Worm (Caenorhabditis elegans) whole organism, young adult: Measurements from ENCODE around the gene cat-1.

Experiments used
- B0019.2 ChIP-seq: fragments of 200-800 bp; sonication (Bioruptor generic); conservative IDR thresholded peaks from 2 replicates; pipeline ENCODE4 v1.3.6; 2022; ENCODE audit warnings: missing genetic modification reagents, missing genetic modification characterization, missing compliant biosample characterization
- B0336.3 ChIP-seq: fragments of 200-800 bp; sonication (Bioruptor generic); IDR thresholded peaks from 2 replicates; pipeline ENCODE4 v1.3.6; 2022; ENCODE audit warnings: missing genetic modification characterization, missing compliant biosample characterization
- C06A6.2 ChIP-seq: fragments of 200-800 bp; sonication (Bioruptor generic); conservative IDR thresholded peaks from 2 replicates; pipeline ENCODE4 v1.3.6; 2022; ENCODE audit warnings: missing genetic modification characterization, missing compliant biosample characterization
- C17E4.6 ChIP-seq: fragments of 200-800 bp; sonication (Bioruptor generic); IDR thresholded peaks from 2 replicates; pipeline ENCODE4 v1.3.6; 2022; ENCODE audit warnings: missing genetic modification reagents, missing genetic modification characterization, missing compliant biosample characterization
- D2030.7 ChIP-seq: fragments of 200-800 bp; sonication (Bioruptor generic); IDR thresholded peaks from 2 replicates; pipeline ENCODE4 v1.3.6; 2022; ENCODE audit warnings: missing genetic modification reagents, missing genetic modification characterization, missing compliant biosample characterization
- F39B2.1 ChIP-seq: fragments of 200-800 bp; sonication (Bioruptor generic); IDR thresholded peaks from 2 replicates; pipeline ENCODE4 v1.3.6; 2022; ENCODE audit warnings: missing genetic modification reagents, missing genetic modification characterization, missing compliant biosample characterization
- F55B11.4 ChIP-seq: sonication (generic microtip); optimal IDR thresholded peaks from 2 replicates; lab custom pipeline; 2016; ENCODE audit warnings: missing compliant biosample characterization, missing genetic modification characterization, borderline replicate concordance; ENCODE audit not compliant: insufficient read depth
- F57A8.1 ChIP-seq: fragments of 200-800 bp; sonication (Bioruptor generic); optimal IDR thresholded peaks from 2 replicates; lab custom pipeline; 2018; ENCODE audit warnings: mild to moderate bottlenecking, missing genetic modification characterization, moderate library complexity, missing compliant biosample characterization
- F57C9.4 ChIP-seq: sonication (generic microtip); optimal IDR thresholded peaks from 2 replicates; lab custom pipeline; 2017; ENCODE audit warnings: mild to moderate bottlenecking, missing genetic modification characterization, missing compliant biosample characterization
- Y67H2A.10 ChIP-seq: fragments of 200-800 bp; sonication (Bioruptor generic); conservative IDR thresholded peaks from 2 replicates; pipeline ENCODE4 v1.3.6; 2022; ENCODE audit warnings: missing genetic modification reagents, missing genetic modification characterization, missing compliant biosample characterization
- Y95B8A.8 ChIP-seq: fragments of 200-800 bp; sonication (Bioruptor generic); IDR thresholded peaks from 2 replicates; pipeline ENCODE4 v1.3.6; 2022; ENCODE audit warnings: missing genetic modification reagents, missing genetic modification characterization, missing compliant biosample characterization
- ama-1 ChIP-seq, 3 experiments: fragments of 150-350 bp in 1 of 3; sonication (generic microtip) in 2 of 3; optimal IDR thresholded peaks; 2 replicates each; lab custom pipeline; 2014 to 2018; ENCODE audit warnings: missing biosample characterization in 2 of 3, missing genetic modification characterization in 2 of 3, missing genetic modification reagents in 2 of 3
- attf-5 ChIP-seq: fragments of 200-800 bp; sonication (Bioruptor generic); optimal IDR thresholded peaks from 2 replicates; lab custom pipeline; 2018; ENCODE audit warnings: mild to moderate bottlenecking, missing genetic modification characterization, missing compliant biosample characterization
- cebp-2 ChIP-seq: fragments of 200-800 bp; sonication (Bioruptor generic); IDR thresholded peaks from 2 replicates; pipeline ENCODE4 v1.3.6; 2022; ENCODE audit warnings: missing genetic modification characterization, missing compliant biosample characterization
- ceh-100 ChIP-seq: fragments of 200-800 bp; sonication (Bioruptor generic); IDR thresholded peaks from 2 replicates; pipeline ENCODE4 v1.3.6; 2022; ENCODE audit warnings: missing genetic modification reagents, missing genetic modification characterization, missing compliant biosample characterization
- dpl-1 ChIP-seq: fragments of 150-350 bp; optimal IDR thresholded peaks from 2 replicates; lab custom pipeline; 2014; ENCODE audit warnings: missing biosample characterization, missing genetic modification reagents, missing genetic modification characterization
- efl-1 ChIP-seq: fragments of 150-350 bp; optimal IDR thresholded peaks from 2 replicates; lab custom pipeline; 2014; ENCODE audit warnings: missing biosample characterization, missing genetic modification reagents, missing genetic modification characterization
- egl-18 ChIP-seq: fragments of 200-800 bp; sonication (Bioruptor generic); IDR thresholded peaks from 2 replicates; pipeline ENCODE4 v1.3.6; 2022; ENCODE audit warnings: missing genetic modification reagents, missing genetic modification characterization, missing compliant biosample characterization
- egl-44 ChIP-seq: fragments of 200-800 bp; sonication (Bioruptor generic); IDR thresholded peaks from 2 replicates; pipeline ENCODE4 v1.3.6; 2022; ENCODE audit warnings: missing genetic modification reagents, missing genetic modification characterization, missing compliant biosample characterization
- ekl-4 ChIP-seq: fragments of 200-800 bp; sonication (Bioruptor generic); IDR thresholded peaks from 2 replicates; pipeline ENCODE4 v1.3.6; 2022; ENCODE audit warnings: missing genetic modification reagents, missing genetic modification characterization, missing compliant biosample characterization
- ets-4 ChIP-seq: fragments of 200-800 bp; sonication (Bioruptor generic); optimal IDR thresholded peaks from 2 replicates; lab custom pipeline; 2018; ENCODE audit warnings: mild to moderate bottlenecking, missing genetic modification characterization, missing compliant biosample characterization
- gei-17 ChIP-seq: fragments of 200-800 bp; sonication (Bioruptor generic); optimal IDR thresholded peaks from 2 replicates; lab custom pipeline; 2018; ENCODE audit warnings: mild to moderate bottlenecking, missing genetic modification characterization, missing compliant biosample characterization
- hrde-1 ChIP-seq: sonication (generic microtip); optimal IDR thresholded peaks from 2 replicates; lab custom pipeline; 2016; ENCODE audit warnings: missing genetic modification characterization, mild to moderate bottlenecking, missing compliant biosample characterization, moderate library complexity, missing genotype, missing genetic modification reagents, borderline replicate concordance
- lin-40 ChIP-seq: sonication (generic microtip); optimal IDR thresholded peaks from 2 replicates; lab custom pipeline; 2016; ENCODE audit warnings: missing genetic modification characterization, mild to moderate bottlenecking, missing compliant biosample characterization, missing genotype, missing genetic modification reagents
- madf-10 ChIP-seq: sonication (generic microtip); optimal IDR thresholded peaks from 2 replicates; lab custom pipeline; 2016; ENCODE audit warnings: mild to moderate bottlenecking, missing genetic modification characterization, missing compliant biosample characterization
- mel-28 ChIP-seq: sonication (generic microtip); optimal IDR thresholded peaks from 2 replicates; lab custom pipeline; 2016; ENCODE audit warnings: borderline replicate concordance, mild to moderate bottlenecking, missing genetic modification characterization, missing compliant biosample characterization
- mes-4 ChIP-seq: sonication (generic microtip); optimal IDR thresholded peaks from 2 replicates; lab custom pipeline; 2016; ENCODE audit warnings: missing genotype, missing genetic modification characterization, missing compliant biosample characterization
- nfyb-1 ChIP-seq: fragments of 200-800 bp; sonication (Bioruptor generic); IDR thresholded peaks from 2 replicates; pipeline ENCODE4 v1.3.6; 2022; ENCODE audit warnings: missing genetic modification reagents, missing genetic modification characterization, missing compliant biosample characterization
- nhr-27 ChIP-seq: fragments of 200-800 bp; sonication (Bioruptor generic); optimal IDR thresholded peaks from 2 replicates; lab custom pipeline; 2018; ENCODE audit warnings: mild to moderate bottlenecking, missing genetic modification characterization, moderate library complexity, missing compliant biosample characterization
- nhr-90 ChIP-seq: sonication (generic microtip); optimal IDR thresholded peaks from 2 replicates; lab custom pipeline; 2016; ENCODE audit warnings: missing genotype, mild to moderate bottlenecking, missing genetic modification characterization, missing compliant biosample characterization
- rec-8 ChIP-seq, 2 experiments: sonication (generic microtip); optimal IDR thresholded peaks; 2 replicates each; lab custom pipeline; 2016; ENCODE audit warnings: mild to moderate bottlenecking in 2 of 2, missing genetic modification characterization in 2 of 2, missing genetic modification reagents in 2 of 2, missing genotype in 2 of 2, missing biosample characterization in 1 of 2, missing compliant biosample characterization in 1 of 2, moderate library complexity in 1 of 2
- rpc-1 ChIP-seq, 2 experiments: fragments of 150-350 bp in 1 of 2; sonication (generic microtip) in 1 of 2; optimal IDR thresholded peaks; 2 replicates each; lab custom pipeline; 2014 to 2018; ENCODE audit warnings: missing biosample characterization in 1 of 2, missing genetic modification characterization in 1 of 2, missing genetic modification reagents in 1 of 2, missing genotype in 1 of 2
- sea-2 ChIP-seq: fragments of 200-800 bp; sonication (Bioruptor generic); IDR thresholded peaks from 2 replicates; pipeline ENCODE4 v1.3.6; 2022; ENCODE audit warnings: missing genetic modification characterization, missing compliant biosample characterization
- snpc-1.1 ChIP-seq: sonication (generic microtip); optimal IDR thresholded peaks from 2 replicates; lab custom pipeline; 2017; ENCODE audit warnings: missing genetic modification characterization, mild to moderate bottlenecking, missing compliant biosample characterization, antibody characterized with exemption, moderate library complexity, missing genotype, missing genetic modification reagents; ENCODE audit not compliant: insufficient read depth
- snpc-1.3 ChIP-seq: sonication (generic microtip); optimal IDR thresholded peaks from 2 replicates; lab custom pipeline; 2017; ENCODE audit warnings: missing genetic modification characterization, mild to moderate bottlenecking, missing compliant biosample characterization, antibody characterized with exemption, moderate library complexity, missing genotype, missing genetic modification reagents; ENCODE audit not compliant: insufficient read depth
- ztf-25 ChIP-seq: fragments of 200-800 bp; sonication (Bioruptor generic); IDR thresholded peaks from 2 replicates; pipeline ENCODE4 v1.3.6; 2022; ENCODE audit warnings: missing genetic modification reagents, missing genetic modification characterization, missing compliant biosample characterization
- ztf-28 ChIP-seq: fragments of 200-800 bp; sonication (Bioruptor generic); IDR thresholded peaks from 2 replicates; pipeline ENCODE4 v1.3.6; 2022; ENCODE audit warnings: missing genetic modification reagents, missing genetic modification characterization, missing compliant biosample characterization
- ztf-3 ChIP-seq: fragments of 200-800 bp; sonication (Bioruptor generic); optimal IDR thresholded peaks from 2 replicates; lab custom pipeline; 2018; ENCODE audit warnings: mild to moderate bottlenecking, missing genetic modification characterization, missing compliant biosample characterization

Gene cat-1

ce11 chrX:5680125-5680524, 30.4 kb downstream of the cat-1 start, which contains the start of gene set-19:
Gene set-19 (minus strand): TSS chrX:5680225.
- no peak for TF ChIP-seq snpc-1.3 (tag; lab: Kevin White, UChicago)
- no peak for TF ChIP-seq C06A6.2 (GFP tag; lab: Robert Waterston, UW)
- TF ChIP-seq D2030.7 (GFP tag; lab: Robert Waterston, UW): no peak
- TF ChIP-seq cebp-2 (GFP tag; lab: Robert Waterston, UW): no peak
- TF ChIP-seq madf-10: no peak
- TF ChIP-seq sea-2 (GFP tag; lab: Robert Waterston, UW): no peak
- no peak for TF ChIP-seq ztf-25 (GFP tag; lab: Robert Waterston, UW)
- no peak for TF ChIP-seq rec-8 (tag; optimal IDR thresholded peaks at IDR 0.05; lab: Kevin White, UChicago)
- no peak for TF ChIP-seq ama-1 (optimal IDR thresholded peaks at IDR 0.05; lab: Kevin White, UChicago)
- TF ChIP-seq ama-1 (GFP tag; optimal IDR thresholded peaks at IDR 0.05; lab: Kevin White, UChicago): no peak
- TF ChIP-seq egl-44 (GFP tag; lab: Robert Waterston, UW): no peak
- no peak for TF ChIP-seq Y95B8A.8 (GFP tag; lab: Robert Waterston, UW)
- no peak for TF ChIP-seq nhr-90 (tag; lab: Kevin White, UChicago)
- no peak for TF ChIP-seq mel-28 (tag; lab: Kevin White, UChicago)
- no peak for TF ChIP-seq nhr-27 (tag; lab: Kevin White, UChicago)
- TF ChIP-seq F39B2.1 (GFP tag; lab: Robert Waterston, UW): no peak
- TF ChIP-seq C17E4.6: no peak
- TF ChIP-seq mes-4 (tag; lab: Kevin White, UChicago): no peak
- TF ChIP-seq rpc-1 (optimal IDR thresholded peaks at IDR 0.05; lab: Kevin White, UChicago): no peak
- no peak for TF ChIP-seq rpc-1 (tag; optimal IDR thresholded peaks at IDR 0.05; lab: Kevin White, UChicago)
- TF ChIP-seq, all 124 proteins: peak for 0

ce11 chrX:5672615-5673014, 37.9 kb downstream of the cat-1 start:
- no peak for TF ChIP-seq B0336.3 (GFP tag; lab: Robert Waterston, UW)
- TF ChIP-seq ztf-28 (GFP tag; lab: Robert Waterston, UW): no peak
- TF ChIP-seq ekl-4 (GFP tag; lab: Robert Waterston, UW): no peak
- TF ChIP-seq Y67H2A.10 (GFP tag; lab: Robert Waterston, UW): no peak
- no peak for TF ChIP-seq efl-1
- no peak for TF ChIP-seq F57A8.1 (GFP tag; lab: Kevin White, UChicago)
- no peak for TF ChIP-seq dpl-1 (GFP tag; lab: Kevin White, UChicago)
- no peak for TF ChIP-seq ets-4 (GFP tag; lab: Kevin White, UChicago)
- no peak for TF ChIP-seq nfyb-1 (GFP tag; lab: Robert Waterston, UW)
- no peak for TF ChIP-seq snpc-1.1 (tag; lab: Kevin White, UChicago)
- TF ChIP-seq hrde-1 (tag; lab: Kevin White, UChicago): no peak
- TF ChIP-seq F57C9.4 (tag; lab: Kevin White, UChicago): no peak
- no peak for TF ChIP-seq egl-18 (GFP tag; lab: Robert Waterston, UW)
- TF ChIP-seq B0019.2 (GFP tag; lab: Robert Waterston, UW): no peak
- TF ChIP-seq ztf-3 (GFP tag; lab: Kevin White, UChicago): no peak
- no peak for TF ChIP-seq gei-17 (GFP tag; lab: Kevin White, UChicago)
- TF ChIP-seq lin-40: no peak
- no peak for TF ChIP-seq ceh-100 (GFP tag; lab: Robert Waterston, UW)
- TF ChIP-seq F55B11.4 (tag; lab: Kevin White, UChicago): no peak
- TF ChIP-seq attf-5 (GFP tag; lab: Kevin White, UChicago): no peak
